Worm (Caenorhabditis elegans): ENCODE data around the gene hmt-1.

Gene hmt-1

ce11 chrIII:11119176-11119853 is 19.6 kb upstream of the hmt-1 start, which contains the start of the genes sup-35 and Y48A6C.4:
TSS of gene sup-35 (minus strand) at chrIII:11119226.
TSS of gene Y48A6C.4 (plus strand) at chrIII:11119803.
- TF ChIP-seq hlh-30 (tag; optimal IDR thresholded peaks at IDR 0.05; ENCODE audit: insufficient read depth) (peak; percentile 51), hif-1 (tag; optimal IDR thresholded peaks at IDR 0.05) (peak in 1 of 2 experiments; percentile 87), zip-11 (GFP tag; IDR thresholded peaks at IDR 0.05) (no peak), daf-16 (GFP tag; optimal IDR thresholded peaks at IDR 0.05) (peak in 1 of 2 experiments; percentile 14), daf-16 (tag; optimal IDR thresholded peaks at IDR 0.05) (peak; percentile 21), lir-3 (tag; optimal IDR thresholded peaks at IDR 0.05) (peak; percentile 8), lin-13 (GFP tag; optimal IDR thresholded peaks at IDR 0.05) (peak; percentile 61), F10B5.3 (tag; optimal IDR thresholded peaks at IDR 0.05) (no peak), zip-2 (tag; optimal IDR thresholded peaks at IDR 0.05) (no peak), dve-1 (tag; optimal IDR thresholded peaks at IDR 0.05; ENCODE audit: insufficient read depth) (peak; percentile 66), arid-1 (GFP tag; conservative IDR thresholded peaks at IDR 0.05) (0 out of 2 replicates have a peak, but pooled peaks have one; percentile 43), fkh-10 (GFP tag; optimal IDR thresholded peaks at IDR 0.05) (peak; percentile 37), unc-130 (GFP tag; optimal IDR thresholded peaks at IDR 0.05) (peak; percentile 87), zfp-3 (GFP tag; conservative IDR thresholded peaks at IDR 0.05) (no peak), F26F4.8 (GFP tag; conservative IDR thresholded peaks at IDR 0.05) (no peak), dpl-1 (GFP tag; optimal IDR thresholded peaks at IDR 0.05) (peak; percentile 93), ztf-7 (tag; optimal IDR thresholded peaks at IDR 0.05) (peak; percentile 67), daf-8 (GFP tag; IDR thresholded peaks at IDR 0.05) (no peak), nhr-77 (tag; optimal IDR thresholded peaks at IDR 0.05) (peak; percentile 49), lin-38 (GFP tag; IDR thresholded peaks at IDR 0.05) (peak; percentile 95), ceh-44 (GFP tag; IDR thresholded peaks at IDR 0.05) (peak; percentile 63; the same call in 1 of the 2 replicates), mxl-3 (GFP tag; optimal IDR thresholded peaks at IDR 0.05) (no peak), dmd-9 (GFP tag; IDR thresholded peaks at IDR 0.05) (0 out of 2 replicates have a peak, but pooled peaks have one; percentile 5), daf-19 (GFP tag; conservative IDR thresholded peaks at IDR 0.05) (no peak), ZK546.5 (tag; optimal IDR thresholded peaks at IDR 0.05) (no peak), lsy-2 (tag; optimal IDR thresholded peaks at IDR 0.05) (peak in 1 of 2 experiments; percentile 87), hlh-11 (tag; optimal IDR thresholded peaks at IDR 0.05) (peak; percentile 47), Y75B8A.6 (GFP tag; IDR thresholded peaks at IDR 0.05) (no peak), aha-1 (tag) (peak; percentile 48), spr-1 (tag; optimal IDR thresholded peaks at IDR 0.05) (peak; percentile 21), nhr-41 (GFP tag; IDR thresholded peaks at IDR 0.05) (no peak), madf-9 (GFP tag; conservative IDR thresholded peaks at IDR 0.05) (no peak), ceh-20 (GFP tag; IDR thresholded peaks at IDR 0.05) (no peak), R02D3.7 (tag; optimal IDR thresholded peaks at IDR 0.05) (no peak), php-3 (GFP tag; IDR thresholded peaks at IDR 0.05) (no peak), mes-2 (tag; optimal IDR thresholded peaks at IDR 0.05; ENCODE audit: poor library complexity, severe bottlenecking) (peak; percentile 96), ceh-62 (tag; optimal IDR thresholded peaks at IDR 0.05) (no peak), egl-43 (GFP tag; IDR thresholded peaks at IDR 0.05) (no peak), Y5F2A.4 (GFP tag; optimal IDR thresholded peaks at IDR 0.05) (no peak), madf-5 (GFP tag; IDR thresholded peaks at IDR 0.05) (no peak), lin-15B (tag; optimal IDR thresholded peaks at IDR 0.05) (peak; percentile 58), ces-1 (GFP tag; optimal IDR thresholded peaks at IDR 0.05) (no peak), jun-1 (tag; optimal IDR thresholded peaks at IDR 0.05) (no peak), daf-12 (tag; optimal IDR thresholded peaks at IDR 0.05) (no peak), skn-1 (tag; optimal IDR thresholded peaks at IDR 0.05) (no peak), hmg-1.1 (GFP tag; IDR thresholded peaks at IDR 0.05) (0 out of 2 replicates have a peak, but pooled peaks have one; percentile 42), T20F7.1 (GFP tag; optimal IDR thresholded peaks at IDR 0.05) (peak; percentile 79), vab-7 (GFP tag; IDR thresholded peaks at IDR 0.05) (0 out of 2 replicates have a peak, but pooled peaks have one; percentile 40), duxl-1 (tag; optimal IDR thresholded peaks at IDR 0.05; ENCODE audit: poor library complexity) (no peak), mdt-29 (GFP tag; IDR thresholded peaks at IDR 0.05) (no peak)

All from whole organism, L4 larva.